Worm (Caenorhabditis elegans) whole organism, mixed stage, embryonic: ENCODE results near the gene B0303.14.

ENCODE experiments used
- ceh-43 ChIP-seq: fragments of 200-800 bp; sonication (Bioruptor generic); optimal IDR thresholded peaks from 2 replicates; lab custom pipeline; 2018; ENCODE audit warnings: mild to moderate bottlenecking, missing genetic modification characterization, moderate library complexity, missing compliant biosample characterization
- lin-13 ChIP-seq: fragments of 150-350 bp; optimal IDR thresholded peaks from 2 replicates; lab custom pipeline; 2014; ENCODE audit warnings: missing biosample characterization, missing genetic modification characterization
- nhr-12 ChIP-seq: fragments of 150-350 bp; optimal IDR thresholded peaks from 2 replicates; lab custom pipeline; 2014; ENCODE audit warnings: missing biosample characterization, missing genetic modification characterization
- nhr-76 ChIP-seq: sonication (generic microtip); optimal IDR thresholded peaks from 2 replicates; lab custom pipeline; 2017; ENCODE audit warnings: missing biosample characterization, missing genetic modification characterization
- pha-4 ChIP-seq: fragments of 150-350 bp; optimal IDR thresholded peaks from 2 replicates; lab custom pipeline; 2018; ENCODE audit warnings: missing biosample characterization, missing genetic modification reagents, missing genetic modification characterization
- snpc-4 ChIP-seq: fragments of 150-350 bp; optimal IDR thresholded peaks from 2 replicates; lab custom pipeline; 2014; ENCODE audit warnings: missing biosample characterization, missing genetic modification characterization
- unc-39 ChIP-seq: fragments of 150-350 bp; optimal IDR thresholded peaks from 2 replicates; lab custom pipeline; 2014; ENCODE audit warnings: missing biosample characterization, missing genetic modification characterization
- unc-62 ChIP-seq: fragments of 150-350 bp; optimal IDR thresholded peaks from 2 replicates; lab custom pipeline; 2014; ENCODE audit warnings: missing biosample characterization, missing genetic modification reagents, missing genetic modification characterization

DNA sequence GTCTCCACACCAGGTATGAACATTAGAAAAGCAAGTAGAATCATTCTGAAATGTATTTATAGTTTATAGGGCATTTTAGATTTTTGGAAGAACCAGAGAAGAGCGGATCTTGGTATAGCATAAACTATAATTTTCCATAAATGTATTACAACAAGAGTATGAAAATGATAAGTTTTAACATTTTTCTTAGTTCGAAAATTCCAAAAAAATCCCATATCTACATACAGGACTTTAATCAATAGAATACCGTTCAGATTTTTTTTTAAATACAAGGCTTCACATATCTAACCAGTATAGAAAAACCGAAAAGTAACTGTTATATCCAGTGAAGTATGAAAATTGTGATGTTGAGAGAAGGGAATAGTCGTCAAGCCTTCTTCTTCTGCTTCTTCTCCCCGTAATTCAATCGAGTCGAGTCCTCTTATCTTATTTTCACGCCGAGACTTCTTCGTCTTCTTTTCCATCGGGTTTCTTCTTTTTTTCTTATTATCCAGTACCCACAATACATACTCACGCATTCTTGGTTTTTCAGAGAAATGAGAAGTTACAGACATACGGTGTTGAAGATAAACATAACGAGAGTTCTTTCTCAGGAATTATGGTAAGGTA lies 27.9 kb upstream of the B0303.14 start, which contains the start of gene ZK370.6:
- TF ChIP-seq nhr-76 (no peak), pha-4 (no peak), unc-39 (tag; lab: Kevin White, UChicago) (no peak), nhr-12 (tag; lab: Kevin White, UChicago) (no peak), ceh-43 (no peak), lin-13 (tag; lab: Kevin White, UChicago) (no peak), snpc-4 (tag; lab: Kevin White, UChicago) (no peak), unc-62 (GFP tag; lab: Kevin White, UChicago) (no peak)
